Worm (Caenorhabditis elegans) whole organism, late embryonic: ENCODE measurements around the gene irld-4.

Experiments
- T23F11.4 ChIP-seq: fragments of 200-800 bp; sonication (Bioruptor generic); optimal IDR thresholded peaks from 2 replicates; lab custom pipeline; 2018; ENCODE audit warnings: mild to moderate bottlenecking, missing genetic modification characterization, missing compliant biosample characterization
- ceh-14 ChIP-seq: sonication (generic microtip); optimal IDR thresholded peaks from 2 replicates; lab custom pipeline; 2016; ENCODE audit warnings: missing genotype, missing genetic modification characterization, missing compliant biosample characterization
- ceh-18 ChIP-seq: sonication (generic microtip); optimal IDR thresholded peaks from 2 replicates; lab custom pipeline; 2016; ENCODE audit warnings: missing genetic modification characterization, missing compliant biosample characterization
- ceh-19 ChIP-seq: fragments of 200-800 bp; sonication (Bioruptor generic); optimal IDR thresholded peaks from 2 replicates; lab custom pipeline; 2018; ENCODE audit warnings: mild to moderate bottlenecking, missing genetic modification characterization, missing compliant biosample characterization
- ceh-2 ChIP-seq: sonication (generic microtip); optimal IDR thresholded peaks from 2 replicates; lab custom pipeline; 2016; ENCODE audit warnings: missing genotype, missing genetic modification characterization, missing compliant biosample characterization
- ceh-24 ChIP-seq: sonication (generic microtip); optimal IDR thresholded peaks from 2 replicates; lab custom pipeline; 2016; ENCODE audit warnings: mild to moderate bottlenecking, missing genetic modification characterization, missing compliant biosample characterization
- ceh-48 ChIP-seq: sonication (generic microtip); optimal IDR thresholded peaks from 2 replicates; lab custom pipeline; 2016; ENCODE audit warnings: missing genetic modification characterization, inconsistent platforms, missing compliant biosample characterization
- dmd-4 ChIP-seq: sonication (generic microtip); optimal IDR thresholded peaks from 2 replicates; lab custom pipeline; 2016; ENCODE audit warnings: borderline replicate concordance, missing genetic modification characterization, missing compliant biosample characterization
- elt-2 ChIP-seq: sonication (generic microtip); optimal IDR thresholded peaks from 2 replicates; lab custom pipeline; 2016; ENCODE audit warnings: missing genetic modification reagents, missing genetic modification characterization, missing compliant biosample characterization
- eyg-1 ChIP-seq: sonication (generic microtip); optimal IDR thresholded peaks from 2 replicates; lab custom pipeline; 2016; ENCODE audit warnings: missing genotype, missing genetic modification characterization, missing compliant biosample characterization
- hlh-6 ChIP-seq: sonication (generic microtip); optimal IDR thresholded peaks from 2 replicates; lab custom pipeline; 2016; ENCODE audit warnings: missing genotype, missing genetic modification characterization, missing compliant biosample characterization
- pha-2 ChIP-seq: sonication (generic microtip); optimal IDR thresholded peaks from 2 replicates; lab custom pipeline; 2017; ENCODE audit warnings: mild to moderate bottlenecking, missing genetic modification characterization, missing compliant biosample characterization
- pha-4 ChIP-seq: fragments of 150-350 bp; optimal IDR thresholded peaks from 2 replicates; lab custom pipeline; 2018; ENCODE audit warnings: missing biosample characterization, missing genetic modification reagents, missing genetic modification characterization
- rnt-1 ChIP-seq: sonication (generic microtip); optimal IDR thresholded peaks from 2 replicates; lab custom pipeline; 2016; ENCODE audit warnings: missing genetic modification characterization, missing compliant biosample characterization
- sox-2 ChIP-seq: fragments of 200-800 bp; sonication (Bioruptor generic); IDR thresholded peaks from 2 replicates; pipeline ENCODE4 v1.3.6; 2022; ENCODE audit warnings: missing genetic modification reagents, missing genetic modification characterization, missing compliant biosample characterization
- tbx-2 ChIP-seq: sonication (generic microtip); optimal IDR thresholded peaks from 2 replicates; lab custom pipeline; 2016; ENCODE audit warnings: missing genetic modification characterization, missing compliant biosample characterization
- unc-86 ChIP-seq: sonication (generic microtip); optimal IDR thresholded peaks from 2 replicates; lab custom pipeline; 2016; ENCODE audit warnings: missing genetic modification characterization, missing compliant biosample characterization
- zip-5 ChIP-seq: sonication (generic microtip); optimal IDR thresholded peaks from 2 replicates; lab custom pipeline; 2016; ENCODE audit warnings: missing genetic modification characterization, missing compliant biosample characterization

Gene irld-4

ce11 chrIV:14677095-14677633, 44.3 kb downstream of the irld-4 start, which contains the start of gene Y57G11C.31:
TSS of gene Y57G11C.31 (plus strand) at chrIV:14677370.
- TF ChIP-seq pha-2 (tag; lab: Kevin White, UChicago): no peak
- no peak for TF ChIP-seq dmd-4 (tag; lab: Kevin White, UChicago)
- TF ChIP-seq rnt-1 (tag; lab: Kevin White, UChicago): no peak
- no peak for TF ChIP-seq T23F11.4 (GFP tag; lab: Kevin White, UChicago)
- TF ChIP-seq ceh-24 (tag; lab: Kevin White, UChicago): no peak
- TF ChIP-seq tbx-2 (tag; lab: Kevin White, UChicago): no peak

ce11 chrIV:14679060-14679459, 46.2 kb downstream of the irld-4 start:
- TF ChIP-seq ceh-18 (tag; lab: Kevin White, UChicago) (no peak), eyg-1 (tag; lab: Kevin White, UChicago) (no peak), zip-5 (no peak), ceh-2 (tag; lab: Kevin White, UChicago) (no peak), unc-86 (no peak), ceh-48 (tag; lab: Kevin White, UChicago) (no peak), dmd-4 (tag; lab: Kevin White, UChicago) (no peak), ceh-14 (no peak), ceh-19 (GFP tag; lab: Kevin White, UChicago) (no peak), pha-4 (no peak), sox-2 (GFP tag; lab: Robert Waterston, UW) (no peak), hlh-6 (tag; lab: Kevin White, UChicago) (no peak), elt-2 (no peak)
